Fruit fly (Drosophila melanogaster): Measurements from ENCODE around the gene elB.

DNA sequence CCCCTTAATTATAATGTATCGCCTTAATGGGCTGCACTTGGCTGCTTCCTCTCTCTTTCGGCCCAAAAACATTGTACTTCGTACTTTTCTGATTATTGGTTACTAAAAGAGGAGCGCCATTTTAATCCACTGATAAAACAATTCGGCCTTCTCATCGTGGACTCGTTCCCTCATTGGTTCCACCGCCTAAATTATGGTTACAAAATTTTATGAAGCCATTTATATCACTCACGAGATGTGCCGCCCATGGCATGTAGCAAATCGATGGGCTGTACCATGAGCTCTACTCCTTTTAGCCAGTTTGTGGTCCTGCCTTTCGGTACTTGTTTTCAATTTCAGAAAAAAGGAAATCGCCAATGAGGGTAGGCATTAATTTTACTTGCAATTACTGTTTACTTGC lies 40.5 kb downstream of the elB start:
- TF ChIP-seq CG8478 (optimal IDR thresholded peaks at IDR 0.05) (no peak), CTCF (optimal IDR thresholded peaks at IDR 0.05) (no peak)

Measured in S2 (cell line).